Fruit fly (Drosophila melanogaster): ENCODE measurements around the gene CG8353.

DNA sequence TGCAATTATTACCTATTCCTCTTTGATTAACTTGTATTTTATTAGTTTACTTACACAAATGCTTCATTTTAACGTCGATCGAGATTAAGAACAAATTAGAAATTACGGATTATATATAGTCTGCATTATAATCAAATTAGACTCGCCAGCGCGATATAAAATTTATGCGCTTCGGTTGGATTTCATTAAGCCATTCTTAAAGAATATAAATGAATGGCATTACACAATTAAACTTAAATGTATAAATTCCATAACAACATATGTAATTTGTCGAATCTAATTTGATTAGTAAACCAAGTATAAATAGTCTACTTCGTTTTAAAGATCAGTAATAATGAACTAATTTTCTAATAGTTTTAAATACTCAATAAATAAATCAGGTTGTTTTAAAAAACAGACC lies 27.9 kb downstream of the CG8353 start, which contains the start of gene Spn28F:
- no peak for TF ChIP-seq sna (GFP tag; IDR thresholded peaks at IDR 0.05; ENCODE audit: partially characterized antibody)
- TF ChIP-seq CG4707 (GFP tag; optimal IDR thresholded peaks at IDR 0.05): no peak
- TF ChIP-seq slbo (GFP tag; IDR thresholded peaks at IDR 0.05): no peak
- no peak for TF ChIP-seq CG12391 (tag; optimal IDR thresholded peaks at IDR 0.05)
- TF ChIP-seq br (optimal IDR thresholded peaks at IDR 0.05): no peak
- no peak for TF ChIP-seq HLHmδ (GFP tag; optimal IDR thresholded peaks at IDR 0.05)
- TF ChIP-seq slou (GFP tag; optimal IDR thresholded peaks at IDR 0.05): no peak
- no peak for TF ChIP-seq CG11695 (GFP tag; IDR thresholded peaks at IDR 0.05)
- TF ChIP-seq CG15696 (tag; optimal IDR thresholded peaks at IDR 0.05): no peak
- TF ChIP-seq CG5180 (GFP tag; optimal IDR thresholded peaks at IDR 0.05): no peak
- TF ChIP-seq CG7839 (tag; optimal IDR thresholded peaks at IDR 0.05): no peak
- TF ChIP-seq Bteb2 (GFP tag; optimal IDR thresholded peaks at IDR 0.05): no peak
- TF ChIP-seq nom (GFP tag; optimal IDR thresholded peaks at IDR 0.05): no peak
- no peak for TF ChIP-seq gce (GFP tag; IDR thresholded peaks at IDR 0.05)

Measured in whole organism, embryonic.